Worm (Caenorhabditis elegans): ENCODE results near the gene nhr-60.

DNA sequence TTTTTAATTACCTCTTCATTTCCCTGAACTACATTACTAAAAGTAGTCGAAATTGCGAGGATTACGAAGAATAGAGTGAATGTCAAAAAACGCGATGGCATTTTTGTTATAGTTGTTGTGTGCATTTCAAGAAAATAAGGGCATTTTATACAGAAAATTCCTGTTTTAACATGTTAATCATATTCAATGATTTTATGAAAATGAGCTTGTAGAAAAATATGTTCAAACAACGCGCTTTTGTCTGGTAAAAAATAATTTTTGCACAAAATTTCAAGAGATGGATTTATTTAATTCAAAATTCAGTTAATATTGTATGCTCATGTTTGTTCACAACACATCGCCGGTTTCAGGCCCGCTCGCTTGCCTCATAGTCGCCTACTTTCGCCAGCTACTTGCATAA lies 25.1 kb upstream of the nhr-60 start, which contains the start of gene T26E4.10:
- no peak for TF ChIP-seq lin-13 (GFP tag; optimal IDR thresholded peaks at IDR 0.05)
- no peak for TF ChIP-seq C34F6.9 (tag; optimal IDR thresholded peaks at IDR 0.05)
- TF ChIP-seq snpc-4 (tag; optimal IDR thresholded peaks at IDR 0.05), result no peak
- no peak for TF ChIP-seq zag-1 (tag; optimal IDR thresholded peaks at IDR 0.05)
- TF ChIP-seq lsy-2 (tag; optimal IDR thresholded peaks at IDR 0.05), result no peak
- no peak for TF ChIP-seq nhr-77 (tag; optimal IDR thresholded peaks at IDR 0.05)
- no peak for TF ChIP-seq nhr-237 (tag; optimal IDR thresholded peaks at IDR 0.05)
- TF ChIP-seq aly-2 (tag; optimal IDR thresholded peaks at IDR 0.05), result no peak
- TF ChIP-seq unc-62 (GFP tag; optimal IDR thresholded peaks at IDR 0.05), result no peak
- TF ChIP-seq unc-39 (tag; optimal IDR thresholded peaks at IDR 0.05), result no peak
- TF ChIP-seq Y55F3AM.14 (GFP tag; optimal IDR thresholded peaks at IDR 0.05), result no peak
- no peak for TF ChIP-seq egl-27 (tag; optimal IDR thresholded peaks at IDR 0.05)
- TF ChIP-seq lin-39 (tag; optimal IDR thresholded peaks at IDR 0.05), result no peak
- no peak for TF ChIP-seq F13H6.1 (tag; optimal IDR thresholded peaks at IDR 0.05)
